Worm (Caenorhabditis elegans) whole organism, L2 larva: ENCODE data around the gene F42A9.11.

Experiments used
- C34F6.9 ChIP-seq: fragments of 150-350 bp; optimal IDR thresholded peaks from 2 replicates; lab custom pipeline; 2014; ENCODE audit warnings: missing biosample characterization, missing genetic modification characterization
- ZK546.5 ChIP-seq: sonication (generic microtip); optimal IDR thresholded peaks from 2 replicates; lab custom pipeline; 2017; ENCODE audit warnings: missing biosample characterization, missing genetic modification characterization
- alr-1 ChIP-seq: fragments of 150-350 bp; optimal IDR thresholded peaks from 2 replicates; lab custom pipeline; 2014; ENCODE audit warnings: missing biosample characterization, missing genetic modification characterization
- aly-2 ChIP-seq: fragments of 150-350 bp; optimal IDR thresholded peaks from 2 replicates; lab custom pipeline; 2014; ENCODE audit warnings: missing biosample characterization, missing genetic modification characterization
- ceh-82 ChIP-seq: fragments of 150-350 bp; optimal IDR thresholded peaks from 2 replicates; lab custom pipeline; 2014; ENCODE audit warnings: missing biosample characterization, missing genetic modification characterization
- fos-1 ChIP-seq: fragments of 150-350 bp; optimal IDR thresholded peaks from 2 replicates; lab custom pipeline; 2014; ENCODE audit warnings: missing biosample characterization, missing genetic modification characterization
- lin-13 ChIP-seq: fragments of 150-350 bp; optimal IDR thresholded peaks from 2 replicates; lab custom pipeline; 2014; ENCODE audit warnings: missing biosample characterization, missing genetic modification reagents, missing genetic modification characterization
- lsy-2 ChIP-seq, 2 experiments: fragments of 150-350 bp in 1 of 2; sonication (generic microtip) in 1 of 2; optimal IDR thresholded peaks; 2 replicates each; lab custom pipeline; 2014 to 2017; ENCODE audit warnings: missing biosample characterization in 2 of 2, missing genetic modification characterization in 2 of 2
- mab-5 ChIP-seq: fragments of 150-350 bp; optimal IDR thresholded peaks from 2 replicates; lab custom pipeline; 2014; ENCODE audit warnings: missing biosample characterization, missing genetic modification characterization
- nhr-12 ChIP-seq: fragments of 150-350 bp; optimal IDR thresholded peaks from 2 replicates; lab custom pipeline; 2014; ENCODE audit warnings: missing biosample characterization, missing genetic modification characterization
- nhr-129 ChIP-seq: fragments of 150-350 bp; optimal IDR thresholded peaks from 2 replicates; lab custom pipeline; 2014; ENCODE audit warnings: missing biosample characterization, missing genetic modification characterization
- unc-62 ChIP-seq: fragments of 150-350 bp; optimal IDR thresholded peaks from 2 replicates; lab custom pipeline; 2014; ENCODE audit warnings: missing biosample characterization, missing genetic modification reagents, missing genetic modification characterization

DNA sequence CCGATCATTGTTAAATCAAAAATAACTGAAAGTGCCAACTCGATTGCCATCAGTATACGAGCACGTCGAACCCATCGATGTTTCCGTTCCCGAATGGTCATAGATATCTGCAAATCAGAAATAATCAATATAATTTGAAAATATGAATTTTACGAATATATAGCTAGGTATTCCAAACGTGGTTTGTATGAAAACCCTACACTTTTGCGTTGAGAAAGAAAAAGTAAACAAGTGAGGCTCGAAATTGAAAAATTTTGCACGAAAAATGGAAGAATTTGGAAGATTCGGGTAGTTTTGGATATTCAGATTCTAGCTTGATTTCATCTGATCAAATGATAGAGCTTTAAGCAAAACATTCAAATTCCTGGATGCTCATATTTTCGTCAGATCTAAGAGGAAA lies 11.3 kb downstream of the F42A9.11 start, which contains the start of gene F42A9.9:
- TF ChIP-seq aly-2 (tag; lab: Kevin White, UChicago) (no peak), ZK546.5 (no peak), nhr-12 (tag; lab: Kevin White, UChicago) (no peak), lin-13 (no peak), lsy-2 (tag; optimal IDR thresholded peaks at IDR 0.05; lab: Kevin White, UChicago) (no peak), fos-1 (no peak), alr-1 (tag; lab: Kevin White, UChicago) (no peak), mab-5 (tag; lab: Kevin White, UChicago) (no peak), unc-62 (GFP tag; lab: Kevin White, UChicago) (no peak), C34F6.9 (tag; lab: Kevin White, UChicago) (no peak), nhr-129 (no peak), ceh-82 (no peak)
